Fruit fly (Drosophila melanogaster) whole organism: ENCODE results near the gene Kap-alpha3.

Experiments
- CG8478 ChIP-seq: fragments of >200 bp; optimal IDR thresholded peaks from 2 replicates; lab custom pipeline; 2018; ENCODE audit warnings: inconsistent platforms
- Dll ChIP-seq: fragments of >200 bp; optimal IDR thresholded peaks from 2 replicates; lab custom pipeline; 2017
- EcR ChIP-seq, 2 experiments: fragments of >200 bp; optimal IDR thresholded peaks; 2 replicates each; lab custom pipeline; 2017; ENCODE audit warnings: missing biosample characterization in 2 of 2, missing genetic modification characterization in 2 of 2, missing genetic modification reagents in 2 of 2
- pan ChIP-seq: fragments of >200 bp; optimal IDR thresholded peaks from 2 replicates; lab custom pipeline; 2017
- psq ChIP-seq: fragments of >200 bp; optimal IDR thresholded peaks from 2 replicates; lab custom pipeline; 2017
- usp ChIP-seq: fragments of >200 bp; optimal IDR thresholded peaks from 2 replicates; lab custom pipeline; 2017; ENCODE audit warnings: missing biosample characterization, missing genetic modification characterization, mixed read lengths

DNA sequence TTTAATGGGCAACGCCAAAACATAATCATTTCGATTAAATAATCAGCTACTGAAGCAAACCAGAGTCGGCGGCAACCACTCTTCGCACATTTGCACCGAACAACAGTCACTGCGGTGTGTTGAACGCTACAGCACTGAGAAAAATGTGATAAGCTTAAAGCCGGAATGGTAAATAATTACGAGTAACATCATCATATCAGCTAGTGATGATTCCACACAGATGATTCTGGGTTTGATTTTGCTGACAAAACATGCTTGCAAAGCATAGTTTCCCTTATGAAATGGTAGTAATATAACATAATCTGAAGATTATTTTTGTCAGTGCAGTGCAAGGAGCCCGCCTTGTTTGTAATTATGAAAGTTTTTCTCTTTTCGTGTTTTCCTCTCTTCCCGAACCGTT, 20.6 kb upstream of the Kap-alpha3 start:
- no peak for TF ChIP-seq psq (lab: Kevin White, UChicago)
- no peak for TF ChIP-seq Dll
- no peak for TF ChIP-seq usp (GFP tag; lab: Kevin White, UChicago)
- no peak for TF ChIP-seq CG8478
- TF ChIP-seq EcR (GFP tag; optimal IDR thresholded peaks at IDR 0.05; lab: Kevin White, UChicago) = no peak
- TF ChIP-seq pan (lab: Kevin White, UChicago) = no peak
